ENCODE assay signal across 4 worm cellular contexts in the genomic region with DNA sequence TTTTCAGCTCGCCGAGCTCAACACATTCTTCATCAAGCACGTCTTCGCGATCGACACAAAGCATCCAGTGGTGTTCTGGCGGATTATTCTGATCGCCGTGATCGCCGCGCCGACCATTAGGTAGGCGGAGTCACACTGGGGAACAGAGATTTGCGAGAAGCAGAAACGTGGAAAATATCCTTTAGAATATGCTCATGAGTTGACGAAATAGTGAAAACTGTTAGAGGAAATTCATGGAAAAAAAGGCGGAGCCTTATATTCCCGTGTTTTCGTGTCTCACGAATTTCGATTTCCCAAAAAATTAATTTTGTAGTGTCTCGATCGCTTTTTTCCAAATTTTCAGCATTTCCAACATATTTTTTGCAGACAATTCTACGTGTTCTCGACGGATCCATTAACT.
TF ChIP-seq lines count a peak whose summit lies in the region.

No protein-coding gene starts in this region.

TF ChIP-seq in whole organism, L1 larva, 84 proteins besides CTCF, POLR2A, EP300 and RAD21 (continues in another document):
- TF ChIP-seq elt-2 (tag; optimal IDR thresholded peaks at IDR 0.05; lab: Kevin White, UChicago) (no peak), sox-4 (tag; optimal IDR thresholded peaks at IDR 0.05; lab: Kevin White, UChicago) (peak; percentile 28), unc-86 (tag; optimal IDR thresholded peaks at IDR 0.05; lab: Kevin White, UChicago) (no peak), swsn-7 (tag; optimal IDR thresholded peaks at IDR 0.05; lab: Kevin White, UChicago) (no peak), unc-62 (GFP tag; optimal IDR thresholded peaks at IDR 0.05; lab: Kevin White, UChicago) (no peak), snu-23 (GFP tag; optimal IDR thresholded peaks at IDR 0.05; lab: Kevin White, UChicago) (no peak), Y116A8C.19 (tag; optimal IDR thresholded peaks at IDR 0.05; lab: Kevin White, UChicago; ENCODE audit: borderline replicate concordance) (no peak), hlh-4 (tag; optimal IDR thresholded peaks at IDR 0.05; lab: Kevin White, UChicago) (no peak), lin-39 (tag; optimal IDR thresholded peaks at IDR 0.05; lab: Kevin White, UChicago) (no peak), lin-35 (GFP tag; optimal IDR thresholded peaks at IDR 0.05; lab: Kevin White, UChicago) (no peak), lin-14 (GFP tag; optimal IDR thresholded peaks at IDR 0.05; lab: Kevin White, UChicago) (no peak), ztf-11 (tag; optimal IDR thresholded peaks at IDR 0.05; lab: Kevin White, UChicago) (peak in 1 of 2 experiments; percentile 53), nhr-28 (tag; optimal IDR thresholded peaks at IDR 0.05; lab: Kevin White, UChicago) (no peak), jun-1 (tag; optimal IDR thresholded peaks at IDR 0.05; lab: Kevin White, UChicago) (no peak), nhr-20 (tag; optimal IDR thresholded peaks at IDR 0.05; lab: Kevin White, UChicago) (no peak), mep-1 (tag; optimal IDR thresholded peaks at IDR 0.05; lab: Kevin White, UChicago) (no peak), C16A3.4 (tag; optimal IDR thresholded peaks at IDR 0.05; lab: Kevin White, UChicago) (no peak), snpc-4 (tag; optimal IDR thresholded peaks at IDR 0.05; lab: Kevin White, UChicago) (no peak), nhr-84 (tag; optimal IDR thresholded peaks at IDR 0.05; lab: Kevin White, UChicago) (no peak), nhr-71 (tag; optimal IDR thresholded peaks at IDR 0.05; lab: Kevin White, UChicago) (no peak), tbx-2 (tag; optimal IDR thresholded peaks at IDR 0.05; lab: Kevin White, UChicago) (no peak), unc-30 (tag; optimal IDR thresholded peaks at IDR 0.05; lab: Kevin White, UChicago) (no peak), C04F5.9 (tag; optimal IDR thresholded peaks at IDR 0.05; lab: Kevin White, UChicago) (no peak)

TF ChIP-seq in whole organism, early embryonic, 17 proteins besides CTCF, POLR2A, EP300 and RAD21:
- TF ChIP-seq hmbx-1 (tag; optimal IDR thresholded peaks at IDR 0.05; lab: Kevin White, UChicago) (no peak), tbx-37 (GFP tag; conservative IDR thresholded peaks at IDR 0.05; lab: Robert Waterston, UW) (peak; percentile 21; the same call in 1 of the 2 replicates)

TF ChIP-seq in whole organism, late embryonic, 69 proteins besides CTCF, POLR2A, EP300 and RAD21:
- TF ChIP-seq ets-4 (tag; optimal IDR thresholded peaks at IDR 0.05; lab: Kevin White, UChicago) (peak; percentile 32), ceh-31 (tag; optimal IDR thresholded peaks at IDR 0.05; lab: Kevin White, UChicago) (peak; percentile 84), zip-5 (tag; optimal IDR thresholded peaks at IDR 0.05; lab: Kevin White, UChicago) (peak; percentile 78), ceh-22 (tag; optimal IDR thresholded peaks at IDR 0.05; lab: Kevin White, UChicago) (no peak), hlh-6 (tag; optimal IDR thresholded peaks at IDR 0.05; lab: Kevin White, UChicago) (no peak), tbx-2 (tag; optimal IDR thresholded peaks at IDR 0.05; lab: Kevin White, UChicago) (peak; percentile 81), rnt-1 (tag; optimal IDR thresholded peaks at IDR 0.05; lab: Kevin White, UChicago) (peak; percentile 43), nhr-232 (tag; optimal IDR thresholded peaks at IDR 0.05; lab: Kevin White, UChicago) (no peak), fax-1 (tag; optimal IDR thresholded peaks at IDR 0.05; lab: Kevin White, UChicago) (peak; percentile 57), ahr-1 (tag; optimal IDR thresholded peaks at IDR 0.05; lab: Kevin White, UChicago) (peak; percentile 28), dmd-4 (tag; optimal IDR thresholded peaks at IDR 0.05; lab: Kevin White, UChicago; ENCODE audit: borderline replicate concordance) (no peak), ceh-14 (tag; optimal IDR thresholded peaks at IDR 0.05; lab: Kevin White, UChicago) (peak; percentile 29), ref-2 (tag; optimal IDR thresholded peaks at IDR 0.05; lab: Kevin White, UChicago) (peak; percentile 47), nfya-1 (tag; optimal IDR thresholded peaks at IDR 0.05; lab: Kevin White, UChicago) (no peak), ceh-24 (tag; optimal IDR thresholded peaks at IDR 0.05; lab: Kevin White, UChicago) (no peak), pros-1 (tag; optimal IDR thresholded peaks at IDR 0.05; lab: Kevin White, UChicago) (no peak), dve-1 (tag; optimal IDR thresholded peaks at IDR 0.05; lab: Kevin White, UChicago) (no peak), fkh-6 (tag; optimal IDR thresholded peaks at IDR 0.05; lab: Kevin White, UChicago) (peak; percentile 49), ceh-6 (GFP tag; optimal IDR thresholded peaks at IDR 0.05; lab: Kevin White, UChicago) (peak; percentile 13), fkh-10 (GFP tag; optimal IDR thresholded peaks at IDR 0.05; lab: Kevin White, UChicago) (no peak), syd-9 (tag; optimal IDR thresholded peaks at IDR 0.05; lab: Kevin White, UChicago) (no peak), ceh-2 (tag; optimal IDR thresholded peaks at IDR 0.05; lab: Kevin White, UChicago) (peak; percentile 71), tbx-7 (tag; optimal IDR thresholded peaks at IDR 0.05; lab: Kevin White, UChicago) (peak; percentile 85), hlh-8 (tag; optimal IDR thresholded peaks at IDR 0.05; lab: Kevin White, UChicago) (peak; percentile 44), C08G9.2 (tag; optimal IDR thresholded peaks at IDR 0.05; lab: Kevin White, UChicago) (peak; percentile 79), elt-2 (tag; optimal IDR thresholded peaks at IDR 0.05; lab: Kevin White, UChicago) (peak; percentile 59)

TF ChIP-seq in whole organism, mixed stage, embryonic, 35 proteins besides CTCF, POLR2A, EP300 and RAD21:
- no peak for TF ChIP-seq mab-5 (tag; optimal IDR thresholded peaks at IDR 0.05; lab: Kevin White, UChicago)
- TF ChIP-seq cnd-1 (tag; optimal IDR thresholded peaks at IDR 0.05; lab: Kevin White, UChicago) = peak; percentile 54
